Fruit fly (Drosophila melanogaster) whole organism, embryonic: ENCODE measurements around the gene mRpL48.

Source experiments
- B-H2 ChIP-seq: fragments of 200-800 bp; sonication (Bioruptor generic); optimal IDR thresholded peaks from 2 replicates; lab custom pipeline; 2018; ENCODE audit warnings: missing biosample characterization, mild to moderate bottlenecking, missing genetic modification characterization
- Bdp1 ChIP-seq: fragments of 200-800 bp; sonication (Bioruptor generic); optimal IDR thresholded peaks from 3 replicates; lab custom pipeline; 2016; ENCODE audit warnings: missing biosample characterization, missing genetic modification characterization
- Bteb2 ChIP-seq: fragments of 200-800 bp; sonication (Bioruptor generic); optimal IDR thresholded peaks from 2 replicates; lab custom pipeline; 2016; ENCODE audit warnings: missing biosample characterization, missing genetic modification characterization
- CG10321 ChIP-seq: fragments of 200-800 bp; sonication (Bioruptor generic); IDR thresholded peaks from 2 replicates; pipeline ENCODE4 v1.3.6; 2022; ENCODE audit warnings: missing biosample characterization, missing genetic modification characterization
- CG10462 ChIP-seq: fragments of 200-800 bp; sonication (Bioruptor generic); optimal IDR thresholded peaks from 2 replicates; lab custom pipeline; 2016; ENCODE audit warnings: missing biosample characterization, missing genetic modification characterization
- CG10543 ChIP-seq: fragments of 200-800 bp; sonication (Bioruptor generic); optimal IDR thresholded peaks from 3 replicates; lab custom pipeline; 2017; ENCODE audit warnings: missing biosample characterization, mild to moderate bottlenecking, missing genetic modification characterization, moderate library complexity
- CG11093 ChIP-seq: fragments of 200-800 bp; sonication (Bioruptor generic); IDR thresholded peaks from 3 replicates; pipeline ENCODE4 v1.3.6; 2022; ENCODE audit warnings: missing biosample characterization, missing genetic modification characterization
- CG12104 ChIP-seq: fragments of 200-800 bp; sonication (Bioruptor generic); optimal IDR thresholded peaks from 3 replicates; lab custom pipeline; 2016; ENCODE audit warnings: missing biosample characterization, missing genetic modification characterization
- CG12219 ChIP-seq: fragments of 200-800 bp; sonication (Bioruptor generic); optimal IDR thresholded peaks from 3 replicates; lab custom pipeline; 2018; ENCODE audit warnings: missing biosample characterization, mild to moderate bottlenecking, missing genetic modification characterization
- CG13424 ChIP-seq: fragments of 200-800 bp; sonication (Bioruptor generic); optimal IDR thresholded peaks from 2 replicates; lab custom pipeline; 2019; ENCODE audit warnings: missing biosample characterization, mild to moderate bottlenecking, missing genetic modification characterization, moderate library complexity
- CG15479 ChIP-seq: fragments of 200-800 bp; sonication (Bioruptor generic); optimal IDR thresholded peaks from 3 replicates; lab custom pipeline; 2019; ENCODE audit warnings: missing biosample characterization, mild to moderate bottlenecking, missing genetic modification characterization, moderate library complexity
- CG17612 ChIP-seq: fragments of 200-800 bp; sonication (Bioruptor generic); IDR thresholded peaks from 2 replicates; pipeline ENCODE4 v1.3.6; 2022; ENCODE audit warnings: missing biosample characterization, missing genetic modification characterization
- CG18262 ChIP-seq: fragments of 200-800 bp; optimal IDR thresholded peaks from 3 replicates; lab custom pipeline; 2019; ENCODE audit warnings: missing biosample characterization, mild to moderate bottlenecking, missing genetic modification characterization, moderate library complexity
- CG2120 ChIP-seq: fragments of 200-800 bp; sonication (Bioruptor generic); optimal IDR thresholded peaks from 3 replicates; lab custom pipeline; 2016; ENCODE audit warnings: missing biosample characterization, missing genetic modification characterization
- CG3281 ChIP-seq: fragments of 200-800 bp; sonication (Bioruptor generic); optimal IDR thresholded peaks from 3 replicates; lab custom pipeline; 2017; ENCODE audit warnings: missing biosample characterization, mild to moderate bottlenecking, missing genetic modification characterization
- CG3407 ChIP-seq: fragments of 200-800 bp; sonication (Bioruptor generic); optimal IDR thresholded peaks from 2 replicates; lab custom pipeline; 2018; ENCODE audit warnings: missing biosample characterization, mild to moderate bottlenecking, missing genetic modification characterization
- CG34422 ChIP-seq: fragments of 200-800 bp; sonication (Bioruptor generic); IDR thresholded peaks from 3 replicates; pipeline ENCODE4 v1.3.6; 2022; ENCODE audit warnings: missing biosample characterization, missing genetic modification characterization
- CG43689 ChIP-seq: fragments of 200-800 bp; sonication (Bioruptor generic); IDR thresholded peaks from 2 replicates; pipeline ENCODE4 v1.3.6; 2022; ENCODE audit warnings: missing biosample characterization, missing genetic modification characterization
- CG4404 ChIP-seq: fragments of 200-800 bp; sonication (Bioruptor generic); IDR thresholded peaks from 2 replicates; pipeline ENCODE4 v1.3.6; 2022; ENCODE audit warnings: missing biosample characterization, missing genetic modification characterization
- CG4730 ChIP-seq: fragments of 200-800 bp; sonication (Bioruptor generic); IDR thresholded peaks from 2 replicates; pipeline ENCODE4 v1.3.6; 2022; ENCODE audit warnings: missing biosample characterization, missing genetic modification characterization
- CG5245 ChIP-seq: fragments of 200-800 bp; sonication (Bioruptor generic); optimal IDR thresholded peaks from 3 replicates; lab custom pipeline; 2016; ENCODE audit warnings: missing biosample characterization, missing genetic modification characterization
- CG7556 ChIP-seq: fragments of 200-800 bp; sonication (Bioruptor generic); optimal IDR thresholded peaks from 2 replicates; lab custom pipeline; 2017; ENCODE audit warnings: missing biosample characterization, mild to moderate bottlenecking, missing genetic modification characterization
- CG7928 ChIP-seq: fragments of 200-800 bp; sonication (Bioruptor generic); optimal IDR thresholded peaks from 2 replicates; lab custom pipeline; 2017; ENCODE audit warnings: missing biosample characterization, mild to moderate bottlenecking, missing genetic modification characterization
- CG7963 ChIP-seq: fragments of 200-800 bp; sonication (Bioruptor generic); IDR thresholded peaks from 3 replicates; pipeline ENCODE4 v1.3.6; 2022; ENCODE audit warnings: missing biosample characterization, missing genetic modification characterization; ENCODE audit not compliant: partially characterized antibody
- CG8359 ChIP-seq: fragments of 200-800 bp; sonication (Bioruptor generic); optimal IDR thresholded peaks from 2 replicates; lab custom pipeline; 2017; ENCODE audit warnings: missing biosample characterization, mild to moderate bottlenecking, missing genetic modification characterization, borderline replicate concordance
- Chrac-16 ChIP-seq: fragments of 200-800 bp; sonication (Bioruptor generic); optimal IDR thresholded peaks from 3 replicates; lab custom pipeline; 2016; ENCODE audit warnings: missing biosample characterization, missing genetic modification characterization
- Dip2 ChIP-seq: fragments of 200-800 bp; sonication (Bioruptor generic); IDR thresholded peaks from 2 replicates; pipeline ENCODE4 v1.3.6; 2022; ENCODE audit warnings: missing biosample characterization, missing genetic modification characterization
- Gug ChIP-seq: fragments of 200-800 bp; sonication (Bioruptor generic); IDR thresholded peaks from 4 replicates; pipeline ENCODE4 v1.3.6; 2022; ENCODE audit warnings: missing biosample characterization, missing genetic modification characterization
- HmgZ ChIP-seq: fragments of 200-800 bp; sonication (Bioruptor generic); optimal IDR thresholded peaks from 2 replicates; lab custom pipeline; 2018; ENCODE audit warnings: missing biosample characterization, mild to moderate bottlenecking, missing genetic modification characterization
- MESR4 ChIP-seq: fragments of 200-800 bp; sonication (Bioruptor generic); optimal IDR thresholded peaks from 2 replicates; lab custom pipeline; 2018; ENCODE audit warnings: missing biosample characterization, mild to moderate bottlenecking, missing genetic modification characterization, moderate library complexity
- Med ChIP-seq: fragments of 200-800 bp; sonication (Bioruptor generic); peaks from one replicate; lab custom pipeline; 2016; ENCODE audit warnings: missing biosample characterization, missing genetic modification characterization, mild to moderate bottlenecking, inconsistent platforms, moderate library complexity
- Nf-YA ChIP-seq: fragments of 200-800 bp; sonication (Bioruptor generic); IDR thresholded peaks from 2 replicates; pipeline ENCODE4 v1.3.6; 2022; ENCODE audit warnings: missing biosample characterization, missing genetic modification characterization
- Poxn ChIP-seq: fragments of 200-800 bp; sonication (Bioruptor generic); IDR thresholded peaks from 2 replicates; pipeline ENCODE4 v1.3.6; 2022; ENCODE audit warnings: missing biosample characterization, missing genetic modification characterization
- Sin3A ChIP-seq: fragments of >200 bp; optimal IDR thresholded peaks from 2 replicates; lab custom pipeline; 2018
- Trl ChIP-seq, 3 experiments: fragments of >200 bp in 2 of 3; fragments of 200-800 bp in 1 of 3; sonication (Bioruptor generic) in 1 of 3; optimal IDR thresholded peaks; 2 replicates in 1 of 3; 3 replicates in 2 of 3; lab custom pipeline; 2016 to 2017; ENCODE audit warnings: missing biosample characterization in 1 of 3, missing genetic modification characterization in 1 of 3
- ab ChIP-seq: fragments of 200-800 bp; sonication (Bioruptor generic); optimal IDR thresholded peaks from 2 replicates; lab custom pipeline; 2016; ENCODE audit warnings: missing biosample characterization, missing genetic modification characterization
- bcd ChIP-seq: fragments of 200-800 bp; sonication (Bioruptor generic); optimal IDR thresholded peaks from 2 replicates; lab custom pipeline; 2017; ENCODE audit warnings: missing biosample characterization, mild to moderate bottlenecking, missing genetic modification characterization
- dimm ChIP-seq: fragments of 200-800 bp; sonication (Bioruptor generic); IDR thresholded peaks from 2 replicates; pipeline ENCODE4 v1.3.6; 2022; ENCODE audit warnings: missing biosample characterization, missing genetic modification characterization
- disco-r ChIP-seq: fragments of 200-800 bp; sonication (Bioruptor generic); optimal IDR thresholded peaks from 2 replicates; lab custom pipeline; 2016; ENCODE audit warnings: missing biosample characterization, missing genetic modification characterization
- emc ChIP-seq: fragments of 200-800 bp; sonication (Bioruptor generic); optimal IDR thresholded peaks from 2 replicates; lab custom pipeline; 2016; ENCODE audit warnings: missing biosample characterization, missing genetic modification characterization
- fd3F ChIP-seq: fragments of 200-800 bp; sonication (Bioruptor generic); optimal IDR thresholded peaks from 2 replicates; lab custom pipeline; 2018; ENCODE audit warnings: missing biosample characterization, mild to moderate bottlenecking, missing genetic modification characterization, moderate library complexity
- jigr1 ChIP-seq: fragments of 200-800 bp; sonication (Bioruptor generic); IDR thresholded peaks from 3 replicates; pipeline ENCODE4 v1.3.6; 2022; ENCODE audit warnings: missing biosample characterization, missing genetic modification characterization
- klu ChIP-seq: fragments of 200-800 bp; sonication (Bioruptor generic); IDR thresholded peaks from 2 replicates; pipeline ENCODE4 v1.3.6; 2022; ENCODE audit warnings: missing biosample characterization, missing genetic modification characterization
- lab ChIP-seq: fragments of 200-800 bp; sonication (Bioruptor generic); optimal IDR thresholded peaks from 3 replicates; lab custom pipeline; 2017; ENCODE audit warnings: missing biosample characterization, missing genetic modification characterization, mild to moderate bottlenecking, moderate library complexity, missing genetic modification reagents
- odd ChIP-seq: fragments of 200-800 bp; sonication (Bioruptor generic); optimal IDR thresholded peaks from 2 replicates; lab custom pipeline; 2017; ENCODE audit warnings: missing biosample characterization, mild to moderate bottlenecking, missing genetic modification characterization
- pan ChIP-seq, 4 experiments: fragments of >200 bp in 3 of 4; fragments of 200-800 bp in 1 of 4; sonication (Bioruptor generic) in 1 of 4; optimal IDR thresholded peaks in 3 of 4; IDR thresholded peaks in 1 of 4; 2 replicates each; pipeline versions ENCODE4 v1.3.6 to Lab custom; 2017 to 2022; ENCODE audit warnings: missing biosample characterization in 2 of 4, missing genetic modification characterization in 2 of 4, mixed read lengths in 1 of 4
- peb ChIP-seq: fragments of 200-800 bp; sonication (Bioruptor generic); IDR thresholded peaks from 2 replicates; pipeline ENCODE4 v1.3.6; 2022; ENCODE audit warnings: missing biosample characterization, missing genetic modification characterization
- sisA ChIP-seq: fragments of 200-800 bp; sonication (Bioruptor generic); IDR thresholded peaks from 2 replicates; pipeline ENCODE4 v1.3.6; 2022; ENCODE audit warnings: missing biosample characterization, missing genetic modification characterization
- slp2 ChIP-seq: fragments of 200-800 bp; sonication (Bioruptor generic); optimal IDR thresholded peaks from 2 replicates; lab custom pipeline; 2016; ENCODE audit warnings: missing biosample characterization, missing genetic modification characterization
- sr ChIP-seq: fragments of 200-800 bp; sonication (Bioruptor generic); IDR thresholded peaks from 3 replicates; pipeline ENCODE4 v1.3.6; 2022; ENCODE audit warnings: missing biosample characterization, missing genetic modification characterization
- tna ChIP-seq: fragments of 200-800 bp; sonication (Bioruptor generic); IDR thresholded peaks from 2 replicates; pipeline ENCODE4 v1.3.6; 2022; ENCODE audit warnings: missing biosample characterization, missing genetic modification characterization; ENCODE audit not compliant: partially characterized antibody
- toy ChIP-seq: fragments of 200-800 bp; sonication (Bioruptor generic); IDR thresholded peaks from 2 replicates; pipeline ENCODE4 v1.3.6; 2022; ENCODE audit warnings: missing biosample characterization, missing genetic modification characterization

mRpL48 gene

dm6 chr2L:1738054-1738453, 27.8 kb downstream of the mRpL48 start (continued):
- no peak for TF ChIP-seq CG10543 (GFP tag; lab: Kevin White, UChicago)
- no peak for TF ChIP-seq CG12104 (GFP tag; lab: Kevin White, UChicago)
- TF ChIP-seq Trl (optimal IDR thresholded peaks at IDR 0.05; lab: Kevin White, UChicago) = no peak
- no peak for TF ChIP-seq Trl (GFP tag; optimal IDR thresholded peaks at IDR 0.05; lab: Kevin White, UChicago)
- no peak for TF ChIP-seq dimm (GFP tag; lab: Robert Waterston, UW)
- TF ChIP-seq CG43689 (GFP tag; lab: Robert Waterston, UW) = no peak
- no peak for TF ChIP-seq Nf-YA (GFP tag; lab: Robert Waterston, UW)
- no peak for TF ChIP-seq MESR4 (GFP tag; lab: Kevin White, UChicago)
- no peak for TF ChIP-seq CG17612
- no peak for TF ChIP-seq Bdp1
- no peak for TF ChIP-seq lab (GFP tag; lab: Kevin White, UChicago)
- no peak for TF ChIP-seq slp2
- no peak for TF ChIP-seq CG7963 (GFP tag; lab: Robert Waterston, UW)
- peak; percentile 31 for TF ChIP-seq CG3407
- no peak for TF ChIP-seq B-H2 (GFP tag; lab: Kevin White, UChicago)
- peak; percentile 4 for TF ChIP-seq CG13424
- TF ChIP-seq fd3F (GFP tag; lab: Kevin White, UChicago) = no peak
- TF ChIP-seq CG8359 (GFP tag; lab: Kevin White, UChicago) = no peak
- TF ChIP-seq pan (optimal IDR thresholded peaks at IDR 0.05; lab: Kevin White, UChicago) = no peak
- TF ChIP-seq pan (GFP tag; optimal IDR thresholded peaks at IDR 0.05 in 1 of 2, IDR thresholded peaks at IDR 0.05 in 1 of 2) = peak in 1 of 2 experiments; percentile 20
- TF ChIP-seq CG10321 (GFP tag; lab: Robert Waterston, UW) = no peak
- 0 out of 3 replicates have a peak, but pooled peaks have one; percentile 33 for TF ChIP-seq CG34422 (GFP tag; lab: Robert Waterston, UW)
- no peak for TF ChIP-seq tna (GFP tag; lab: Robert Waterston, UW)
- peak; percentile 56 for TF ChIP-seq Med
- no peak for TF ChIP-seq sr (GFP tag; lab: Robert Waterston, UW)
- TF ChIP-seq HmgZ (tag; lab: Kevin White, UChicago) = no peak
- TF ChIP-seq CG7928 (GFP tag; lab: Kevin White, UChicago) = no peak
- TF ChIP-seq toy = no peak
- TF ChIP-seq Gug = no peak
- TF ChIP-seq Sin3A (lab: Kevin White, UChicago) = no peak
- TF ChIP-seq emc (GFP tag; lab: Kevin White, UChicago) = no peak
- peak; percentile 48 for TF ChIP-seq CG18262 (tag; lab: Kevin White, UChicago)
- no peak for TF ChIP-seq CG15479 (GFP tag; lab: Kevin White, UChicago)
- no peak for TF ChIP-seq peb
- TF ChIP-seq CG4404 = no peak
- no peak for TF ChIP-seq jigr1 (GFP tag; lab: Robert Waterston, UW)
- no peak for TF ChIP-seq Bteb2 (GFP tag; lab: Kevin White, UChicago)
- TF ChIP-seq Dip2 (GFP tag; lab: Robert Waterston, UW) = no peak
- no peak for TF ChIP-seq CG3281 (GFP tag; lab: Kevin White, UChicago)
- TF ChIP-seq CG4730 (GFP tag; lab: Robert Waterston, UW) = no peak
- no peak for TF ChIP-seq klu
- no peak for TF ChIP-seq CG10462 (GFP tag; lab: Kevin White, UChicago)
- TF ChIP-seq ab (GFP tag; lab: Kevin White, UChicago) = no peak
- no peak for TF ChIP-seq CG5245 (GFP tag; lab: Kevin White, UChicago)
- no peak for TF ChIP-seq CG12219 (GFP tag; lab: Kevin White, UChicago)
- TF ChIP-seq bcd (GFP tag; lab: Kevin White, UChicago) = no peak
- TF ChIP-seq Chrac-16 (GFP tag; lab: Kevin White, UChicago) = no peak
- TF ChIP-seq CG7556 (GFP tag; lab: Kevin White, UChicago) = no peak
- TF ChIP-seq odd (GFP tag; lab: Kevin White, UChicago) = no peak
- TF ChIP-seq CG2120 (GFP tag; lab: Kevin White, UChicago) = no peak
- TF ChIP-seq sisA (GFP tag; lab: Robert Waterston, UW) = no peak; the same call in 1 of the 2 replicates
- no peak for TF ChIP-seq Poxn (GFP tag; lab: Robert Waterston, UW)
- TF ChIP-seq CG11093 (GFP tag; lab: Robert Waterston, UW) = no peak
- TF ChIP-seq disco-r (GFP tag; lab: Kevin White, UChicago) = no peak
